Fruit fly (Drosophila melanogaster) whole organism, embryonic: ENCODE data around the gene stac.
A peak's percentile ranks its signal among the peaks of the same experiment; 100 is the strongest.

Experiments used
- Ada2b ChIP-seq: fragments of 200-800 bp; sonication (Bioruptor generic); IDR thresholded peaks from 2 replicates; pipeline ENCODE4 v1.3.6; 2022; ENCODE audit warnings: missing biosample characterization, missing genetic modification characterization
- Aef1 ChIP-seq: fragments of 200-800 bp; sonication (Bioruptor generic); IDR thresholded peaks from 3 replicates; pipeline ENCODE4 v1.3.6; 2022; ENCODE audit warnings: missing biosample characterization, missing genetic modification characterization
- C15 ChIP-seq: fragments of 200-800 bp; sonication (Bioruptor generic); IDR thresholded peaks from 3 replicates; pipeline ENCODE4 v1.3.6; 2022; ENCODE audit warnings: missing biosample characterization, missing genetic modification characterization
- CG11247 ChIP-seq: fragments of 200-800 bp; sonication (Bioruptor generic); IDR thresholded peaks from 2 replicates; pipeline ENCODE4 v1.3.6; 2022; ENCODE audit warnings: missing biosample characterization, missing genetic modification characterization
- CG11456 ChIP-seq: fragments of 200-800 bp; sonication (Bioruptor generic); IDR thresholded peaks from 3 replicates; pipeline ENCODE4 v1.3.6; 2022; ENCODE audit warnings: missing biosample characterization, missing genetic modification characterization
- CG13624 ChIP-seq: fragments of 200-800 bp; sonication (Bioruptor generic); optimal IDR thresholded peaks from 2 replicates; lab custom pipeline; 2016; ENCODE audit warnings: missing biosample characterization, missing genetic modification characterization
- CG17612 ChIP-seq: fragments of 200-800 bp; sonication (Bioruptor generic); IDR thresholded peaks from 2 replicates; pipeline ENCODE4 v1.3.6; 2022; ENCODE audit warnings: missing biosample characterization, missing genetic modification characterization
- CG1792 ChIP-seq: fragments of 200-800 bp; sonication (Bioruptor generic); optimal IDR thresholded peaks from 2 replicates; lab custom pipeline; 2016; ENCODE audit warnings: missing biosample characterization, missing genetic modification characterization
- CG18262 ChIP-seq: fragments of 200-800 bp; optimal IDR thresholded peaks from 3 replicates; lab custom pipeline; 2019; ENCODE audit warnings: missing biosample characterization, mild to moderate bottlenecking, missing genetic modification characterization, moderate library complexity
- CG18619 ChIP-seq: fragments of 200-800 bp; sonication (Bioruptor generic); optimal IDR thresholded peaks from 3 replicates; lab custom pipeline; 2017; ENCODE audit warnings: missing biosample characterization, mild to moderate bottlenecking, missing genetic modification characterization
- CG18764 ChIP-seq: fragments of 200-800 bp; sonication (Bioruptor generic); optimal IDR thresholded peaks from 3 replicates; lab custom pipeline; 2016; ENCODE audit warnings: missing biosample characterization, missing genetic modification characterization
- CG2116 ChIP-seq: fragments of 200-800 bp; sonication (Bioruptor generic); optimal IDR thresholded peaks from 3 replicates; lab custom pipeline; 2018; ENCODE audit warnings: missing biosample characterization, mild to moderate bottlenecking, missing genetic modification characterization
- CG2129 ChIP-seq: fragments of 200-800 bp; sonication (Bioruptor generic); IDR thresholded peaks from 2 replicates; pipeline ENCODE4 v1.3.6; 2022; ENCODE audit warnings: missing biosample characterization, missing genetic modification characterization; ENCODE audit not compliant: partially characterized antibody
- CG2889 ChIP-seq: fragments of 200-800 bp; sonication (Bioruptor generic); IDR thresholded peaks from 3 replicates; pipeline ENCODE4 v1.3.6; 2022; ENCODE audit warnings: missing biosample characterization, missing genetic modification characterization
- CG31224 ChIP-seq: fragments of 200-800 bp; sonication (Bioruptor generic); IDR thresholded peaks from 2 replicates; pipeline ENCODE4 v1.3.6; 2022; ENCODE audit warnings: missing biosample characterization, missing genetic modification characterization
- CG42726 ChIP-seq: fragments of 200-800 bp; sonication (Bioruptor generic); IDR thresholded peaks from 2 replicates; pipeline ENCODE4 v1.3.6; 2022; ENCODE audit warnings: missing biosample characterization, missing genetic modification characterization; ENCODE audit not compliant: partially characterized antibody
- CG4820 ChIP-seq: fragments of 200-800 bp; sonication (Bioruptor generic); optimal IDR thresholded peaks from 3 replicates; lab custom pipeline; 2016; ENCODE audit warnings: missing biosample characterization, missing genetic modification characterization
- CG8359 ChIP-seq: fragments of 200-800 bp; sonication (Bioruptor generic); optimal IDR thresholded peaks from 2 replicates; lab custom pipeline; 2017; ENCODE audit warnings: missing biosample characterization, mild to moderate bottlenecking, missing genetic modification characterization, borderline replicate concordance
- CG8765 ChIP-seq: fragments of 200-800 bp; sonication (Bioruptor generic); IDR thresholded peaks from 2 replicates; pipeline ENCODE4 v1.3.6; 2022; ENCODE audit warnings: missing biosample characterization, missing genetic modification characterization
- CG9609 ChIP-seq: fragments of 200-800 bp; sonication (Bioruptor generic); optimal IDR thresholded peaks from 3 replicates; lab custom pipeline; 2016; ENCODE audit warnings: missing biosample characterization, missing genetic modification characterization
- Ets65A ChIP-seq: fragments of 200-800 bp; sonication (Bioruptor generic); peaks from one replicate; lab custom pipeline; 2016; ENCODE audit warnings: missing biosample characterization, missing genetic modification characterization
- Fer3 ChIP-seq: fragments of 200-800 bp; sonication (Bioruptor generic); optimal IDR thresholded peaks from 2 replicates; lab custom pipeline; 2018; ENCODE audit warnings: missing biosample characterization, mild to moderate bottlenecking, missing genetic modification characterization, moderate library complexity
- Gsc ChIP-seq: fragments of 200-800 bp; sonication (Bioruptor generic); IDR thresholded peaks from 2 replicates; pipeline ENCODE4 v1.3.6; 2022; ENCODE audit warnings: missing biosample characterization, missing genetic modification characterization
- Hr3 ChIP-seq: fragments of 200-800 bp; sonication (Bioruptor generic); optimal IDR thresholded peaks from 3 replicates; lab custom pipeline; 2016; ENCODE audit warnings: missing biosample characterization, missing genetic modification characterization
- Kr ChIP-seq: fragments of 200-800 bp; sonication (Bioruptor generic); optimal IDR thresholded peaks from 2 replicates; lab custom pipeline; 2017; ENCODE audit warnings: missing biosample characterization, mild to moderate bottlenecking, missing genetic modification characterization
- Med ChIP-seq: fragments of 200-800 bp; sonication (Bioruptor generic); peaks from one replicate; lab custom pipeline; 2016; ENCODE audit warnings: missing biosample characterization, missing genetic modification characterization, mild to moderate bottlenecking, inconsistent platforms, moderate library complexity
- PHDP ChIP-seq: fragments of 200-800 bp; sonication (Bioruptor generic); optimal IDR thresholded peaks from 3 replicates; lab custom pipeline; 2018; ENCODE audit warnings: missing biosample characterization, mild to moderate bottlenecking, missing genetic modification characterization, moderate library complexity
- Ptx1 ChIP-seq: fragments of 200-800 bp; sonication (Bioruptor generic); IDR thresholded peaks from 2 replicates; pipeline ENCODE4 v1.3.6; 2022; ENCODE audit warnings: missing biosample characterization, missing genetic modification characterization
- Six4 ChIP-seq: fragments of 200-800 bp; sonication (Bioruptor generic); optimal IDR thresholded peaks from 2 replicates; lab custom pipeline; 2016; ENCODE audit warnings: missing biosample characterization, missing genetic modification characterization
- Stat92E ChIP-seq, 3 experiments: fragments of >200 bp in 2 of 3; fragments of 200-800 bp in 1 of 3; sonication (Bioruptor generic) in 1 of 3; optimal IDR thresholded peaks; 2 replicates each; lab custom pipeline; 2017 to 2019; ENCODE audit warnings: missing biosample characterization in 3 of 3, missing genetic modification characterization in 3 of 3, mild to moderate bottlenecking in 1 of 3, moderate library complexity in 1 of 3
- Taf1 ChIP-seq: fragments of 200-800 bp; sonication (Bioruptor generic); IDR thresholded peaks from 2 replicates; pipeline ENCODE4 v1.3.6; 2022; ENCODE audit warnings: missing biosample characterization, missing genetic modification characterization
- Tbp ChIP-seq: fragments of >200 bp; optimal IDR thresholded peaks from 2 replicates; lab custom pipeline; 2018; ENCODE audit warnings: missing biosample characterization, missing genetic modification characterization
- az2 ChIP-seq: fragments of 200-800 bp; sonication (Bioruptor generic); optimal IDR thresholded peaks from 3 replicates; lab custom pipeline; 2016; ENCODE audit warnings: missing biosample characterization, missing genetic modification characterization
- chif ChIP-seq, 2 experiments: fragments of 200-800 bp; sonication (Bioruptor generic); optimal IDR thresholded peaks; 3 replicates each; lab custom pipeline; 2016; ENCODE audit warnings: missing biosample characterization in 2 of 2, missing genetic modification characterization in 2 of 2
- chm ChIP-seq: fragments of 200-800 bp; sonication (Bioruptor generic); IDR thresholded peaks from 2 replicates; pipeline ENCODE4 v1.3.6; 2022; ENCODE audit warnings: missing biosample characterization, missing genetic modification characterization
- ci ChIP-seq: fragments of 200-800 bp; sonication (Bioruptor generic); IDR thresholded peaks from 3 replicates; pipeline ENCODE4 v1.3.6; 2022; ENCODE audit warnings: missing biosample characterization, missing genetic modification characterization
- dm ChIP-seq: fragments of 200-800 bp; sonication (Bioruptor generic); optimal IDR thresholded peaks from 3 replicates; lab custom pipeline; 2016; ENCODE audit warnings: missing biosample characterization, missing genetic modification characterization
- dmrt99B ChIP-seq: fragments of 200-800 bp; sonication (Bioruptor generic); optimal IDR thresholded peaks from 2 replicates; lab custom pipeline; 2018; ENCODE audit warnings: missing biosample characterization, mild to moderate bottlenecking, missing genetic modification characterization, moderate library complexity
- ems ChIP-seq: fragments of 200-800 bp; sonication (Bioruptor generic); optimal IDR thresholded peaks from 3 replicates; lab custom pipeline; 2016; ENCODE audit warnings: missing biosample characterization, missing genetic modification characterization
- fd3F ChIP-seq: fragments of 200-800 bp; sonication (Bioruptor generic); optimal IDR thresholded peaks from 2 replicates; lab custom pipeline; 2018; ENCODE audit warnings: missing biosample characterization, mild to moderate bottlenecking, missing genetic modification characterization, moderate library complexity
- hkb ChIP-seq, 2 experiments: fragments of 200-800 bp in 1 of 2; fragments of >200 bp in 1 of 2; sonication (Bioruptor generic) in 1 of 2; IDR thresholded peaks in 1 of 2; optimal IDR thresholded peaks in 1 of 2; 2 replicates each; pipeline versions ENCODE4 v1.3.6 to Lab custom; 2017 to 2022; ENCODE audit warnings: missing biosample characterization in 1 of 2, missing genetic modification characterization in 1 of 2
- jumu ChIP-seq: fragments of 200-800 bp; sonication (Bioruptor generic); optimal IDR thresholded peaks from 3 replicates; lab custom pipeline; 2016; ENCODE audit warnings: missing biosample characterization, missing genetic modification characterization
- ken ChIP-seq: fragments of 200-800 bp; sonication (Bioruptor generic); IDR thresholded peaks from 3 replicates; pipeline ENCODE4 v1.3.6; 2022; ENCODE audit warnings: missing biosample characterization, missing genetic modification characterization
- knrl ChIP-seq: fragments of 200-800 bp; sonication (Bioruptor generic); IDR thresholded peaks from 3 replicates; pipeline ENCODE4 v1.3.6; 2022; ENCODE audit warnings: missing biosample characterization, missing genetic modification characterization; ENCODE audit not compliant: partially characterized antibody
- lmd ChIP-seq: fragments of 200-800 bp; sonication (Bioruptor generic); IDR thresholded peaks from 2 replicates; pipeline ENCODE4 v1.3.6; 2022; ENCODE audit warnings: missing biosample characterization, missing genetic modification characterization
- maf-S ChIP-seq: fragments of 200-800 bp; sonication (Bioruptor generic); optimal IDR thresholded peaks from 2 replicates; lab custom pipeline; 2016; ENCODE audit warnings: missing biosample characterization, missing genetic modification characterization
- otp ChIP-seq: fragments of 200-800 bp; sonication (Bioruptor generic); IDR thresholded peaks from 3 replicates; pipeline ENCODE4, ENCODE4 v1.3.6; 2022; ENCODE audit warnings: missing biosample characterization, missing genetic modification characterization
- pros ChIP-seq: fragments of 200-800 bp; sonication (Bioruptor generic); optimal IDR thresholded peaks from 3 replicates; lab custom pipeline; 2019; ENCODE audit warnings: missing biosample characterization, mild to moderate bottlenecking, missing genetic modification characterization, moderate library complexity
- pum ChIP-seq: fragments of 200-800 bp; sonication (Bioruptor generic); optimal IDR thresholded peaks from 2 replicates; lab custom pipeline; 2016; ENCODE audit warnings: missing biosample characterization, missing genetic modification characterization
- tap ChIP-seq: fragments of 200-800 bp; optimal IDR thresholded peaks from 3 replicates; lab custom pipeline; 2019; ENCODE audit warnings: missing biosample characterization, mild to moderate bottlenecking, missing genetic modification characterization, moderate library complexity
- ttk ChIP-seq: fragments of 200-800 bp; sonication (Bioruptor generic); IDR thresholded peaks from 2 replicates; pipeline ENCODE4 v2.1.2; 2022; ENCODE audit warnings: missing biosample characterization, missing genetic modification characterization
- zfh1 ChIP-seq: fragments of 200-800 bp; sonication (Bioruptor generic); IDR thresholded peaks from 3 replicates; pipeline ENCODE4 v1.3.6; 2022; ENCODE audit warnings: missing biosample characterization, missing genetic modification characterization

stac gene

dm6 chr3R:25039028-25039476 lies 17.0 kb upstream of the stac start, which contains the start of the genes Ythdf and bai (continued):
- TF ChIP-seq chm (GFP tag; lab: Robert Waterston, UW) (0 out of 2 replicates have a peak, but pooled peaks have one; percentile 13), Taf1 (no peak), CG18262 (no peak), CG11247 (GFP tag; lab: Robert Waterston, UW) (no peak), Ada2b (GFP tag; lab: Robert Waterston, UW) (no peak), hkb (optimal IDR thresholded peaks at IDR 0.05; lab: Kevin White, UChicago) (peak; percentile 83), hkb (GFP tag; IDR thresholded peaks at IDR 0.05; lab: Robert Waterston, UW) (no peak), Kr (GFP tag; lab: Kevin White, UChicago) (no peak), Ets65A (GFP tag; lab: Kevin White, UChicago) (peak; percentile 93), CG4820 (GFP tag; lab: Kevin White, UChicago) (no peak), dm (GFP tag; lab: Kevin White, UChicago) (peak; percentile 28), CG18764 (GFP tag; lab: Kevin White, UChicago) (no peak), Fer3 (tag; lab: Kevin White, UChicago) (no peak), PHDP (no peak), az2 (GFP tag; lab: Kevin White, UChicago) (peak; percentile 15), ttk (no peak), CG2116 (GFP tag; lab: Kevin White, UChicago) (peak; percentile 85), jumu (GFP tag; lab: Kevin White, UChicago) (peak; percentile 30), Med (GFP tag; lab: Kevin White, UChicago) (peak; percentile 73), fd3F (GFP tag; lab: Kevin White, UChicago) (no peak), CG11456 (GFP tag; lab: Robert Waterston, UW) (0 out of 3 replicates have a peak, but pooled peaks have one; percentile 47), chif (GFP tag; optimal IDR thresholded peaks at IDR 0.05; lab: Kevin White, UChicago) (peak in 1 of 2 experiments; percentile 18), CG8765 (GFP tag; lab: Robert Waterston, UW) (no peak), Tbp (GFP tag; lab: Kevin White, UChicago) (no peak), CG2889 (GFP tag; lab: Robert Waterston, UW) (no peak), lmd (no peak; the same call in 1 of the 2 replicates), CG2129 (peak; percentile 74), CG42726 (GFP tag; lab: Robert Waterston, UW) (peak; percentile 82), maf-S (peak; percentile 43), CG18619 (GFP tag; lab: Kevin White, UChicago) (no peak), ems (GFP tag; lab: Kevin White, UChicago) (peak; percentile 15), pum (GFP tag; lab: Kevin White, UChicago) (no peak), Aef1 (no peak), otp (no peak), zfh1 (GFP tag; lab: Robert Waterston, UW) (no peak), CG17612 (GFP tag; lab: Robert Waterston, UW) (no peak), ken (GFP tag; lab: Robert Waterston, UW) (peak; percentile 52; the same call in 2 of the 3 replicates), CG9609 (GFP tag; lab: Kevin White, UChicago) (peak; percentile 21), knrl (GFP tag; lab: Robert Waterston, UW) (peak; percentile 91), dmrt99B (tag; lab: Kevin White, UChicago) (no peak), Gsc (GFP tag; lab: Robert Waterston, UW) (no peak), CG13624 (GFP tag; lab: Kevin White, UChicago) (peak; percentile 65), CG31224 (GFP tag; lab: Robert Waterston, UW) (no peak), Hr3 (GFP tag; lab: Kevin White, UChicago) (peak; percentile 40), CG1792 (GFP tag; lab: Kevin White, UChicago) (no peak), tap (tag; lab: Kevin White, UChicago) (no peak), ci (GFP tag; lab: Robert Waterston, UW) (no peak), Ptx1 (no peak), C15 (GFP tag; lab: Robert Waterston, UW) (no peak), CG8359 (GFP tag; lab: Kevin White, UChicago) (no peak), Stat92E (GFP tag; optimal IDR thresholded peaks at IDR 0.05; lab: Kevin White, UChicago) (no peak), Six4 (GFP tag; lab: Kevin White, UChicago) (no peak), pros (GFP tag; lab: Kevin White, UChicago) (no peak)
